Fruit fly (Drosophila melanogaster) whole organism, embryonic: ENCODE results near the gene CG4459.

Experiments
- ATbp ChIP-seq: fragments of 200-800 bp; sonication (Bioruptor generic); optimal IDR thresholded peaks from 2 replicates; lab custom pipeline; 2017; ENCODE audit warnings: missing biosample characterization, mild to moderate bottlenecking, missing genetic modification characterization, missing genetic modification reagents
- Asciz ChIP-seq: fragments of 200-800 bp; sonication (Bioruptor generic); optimal IDR thresholded peaks from 2 replicates; lab custom pipeline; 2017; ENCODE audit warnings: missing biosample characterization, mild to moderate bottlenecking, missing genetic modification characterization, missing genetic modification reagents
- B-H1 ChIP-seq: fragments of 200-800 bp; sonication (Bioruptor generic); IDR thresholded peaks from 3 replicates; pipeline ENCODE4 v1.3.6; 2022; ENCODE audit warnings: missing biosample characterization, missing genetic modification characterization
- CG10565 ChIP-seq: fragments of 200-800 bp; sonication (Bioruptor generic); optimal IDR thresholded peaks from 3 replicates; lab custom pipeline; 2016; ENCODE audit warnings: missing biosample characterization, mild to moderate bottlenecking, missing genetic modification characterization
- CG11504 ChIP-seq: fragments of 200-800 bp; sonication (Bioruptor generic); optimal IDR thresholded peaks from 3 replicates; lab custom pipeline; 2019; ENCODE audit warnings: missing biosample characterization, mild to moderate bottlenecking, missing genetic modification characterization, moderate library complexity
- CG11560 ChIP-seq: fragments of 200-800 bp; sonication (Bioruptor generic); IDR thresholded peaks from 3 replicates; pipeline ENCODE4 v1.3.6; 2022; ENCODE audit warnings: missing biosample characterization, missing genetic modification characterization
- CG13296 ChIP-seq: fragments of 200-800 bp; sonication (Bioruptor generic); optimal IDR thresholded peaks from 3 replicates; lab custom pipeline; 2018; ENCODE audit warnings: missing biosample characterization, mild to moderate bottlenecking, missing genetic modification characterization
- CG14014 ChIP-seq: fragments of 200-800 bp; sonication (Bioruptor generic); IDR thresholded peaks from 2 replicates; pipeline ENCODE4 v1.3.6; 2022; ENCODE audit warnings: missing biosample characterization, missing genetic modification characterization
- CG14710 ChIP-seq: fragments of 200-800 bp; sonication (Bioruptor generic); optimal IDR thresholded peaks from 3 replicates; lab custom pipeline; 2019; ENCODE audit warnings: missing biosample characterization, mild to moderate bottlenecking, missing genetic modification characterization, moderate library complexity
- CG17912 ChIP-seq: fragments of 200-800 bp; sonication (Bioruptor generic); optimal IDR thresholded peaks from 2 replicates; lab custom pipeline; 2018; ENCODE audit warnings: missing biosample characterization, mild to moderate bottlenecking, missing genetic modification characterization
- CG2120 ChIP-seq: fragments of 200-800 bp; sonication (Bioruptor generic); optimal IDR thresholded peaks from 3 replicates; lab custom pipeline; 2016; ENCODE audit warnings: missing biosample characterization, missing genetic modification characterization
- CG2202 ChIP-seq: fragments of 200-800 bp; sonication (Bioruptor generic); optimal IDR thresholded peaks from 2 replicates; lab custom pipeline; 2018; ENCODE audit warnings: missing biosample characterization, mild to moderate bottlenecking, missing genetic modification characterization
- CG32532 ChIP-seq: fragments of 200-800 bp; sonication (Bioruptor generic); IDR thresholded peaks from 2 replicates; pipeline ENCODE4 v1.3.6; 2022; ENCODE audit warnings: missing biosample characterization, missing genetic modification characterization
- CG6272 ChIP-seq: fragments of 200-800 bp; sonication (Bioruptor generic); IDR thresholded peaks from 2 replicates; pipeline ENCODE4 v1.3.6; 2022; ENCODE audit warnings: missing biosample characterization, missing genetic modification characterization
- CG8290 ChIP-seq, 3 experiments: fragments of 200-800 bp; sonication (Bioruptor generic); optimal IDR thresholded peaks; 2 replicates each; lab custom pipeline; 2016 to 2019; ENCODE audit warnings: missing biosample characterization in 3 of 3, missing genetic modification characterization in 3 of 3, mild to moderate bottlenecking in 2 of 3, moderate library complexity in 1 of 3
- CkIIα-i1 ChIP-seq: fragments of 200-800 bp; sonication (Bioruptor generic); IDR thresholded peaks from 2 replicates; pipeline ENCODE4 v1.3.6; 2022; ENCODE audit warnings: missing biosample characterization, missing genetic modification characterization
- D19B ChIP-seq: fragments of 200-800 bp; sonication (Bioruptor generic); optimal IDR thresholded peaks from 2 replicates; lab custom pipeline; 2017; ENCODE audit warnings: missing biosample characterization, mild to moderate bottlenecking, missing genetic modification characterization
- Dek ChIP-seq: fragments of 200-800 bp; sonication (Bioruptor generic); optimal IDR thresholded peaks from 3 replicates; lab custom pipeline; 2019; ENCODE audit warnings: missing biosample characterization, mild to moderate bottlenecking, missing genetic modification characterization, moderate library complexity
- Dp ChIP-seq: fragments of 200-800 bp; sonication (Bioruptor generic); optimal IDR thresholded peaks from 2 replicates; lab custom pipeline; 2018; ENCODE audit warnings: missing biosample characterization, mild to moderate bottlenecking, missing genetic modification characterization, moderate library complexity
- Elba2 ChIP-seq: fragments of 200-800 bp; sonication (Bioruptor generic); optimal IDR thresholded peaks from 3 replicates; lab custom pipeline; 2016; ENCODE audit warnings: missing biosample characterization, missing genetic modification characterization
- GATAe ChIP-seq: fragments of 200-800 bp; sonication (Bioruptor generic); conservative IDR thresholded peaks from 2 replicates; pipeline ENCODE4 v1.3.6; 2022; ENCODE audit warnings: missing biosample characterization, missing genetic modification characterization
- HmgZ ChIP-seq: fragments of 200-800 bp; sonication (Bioruptor generic); optimal IDR thresholded peaks from 2 replicates; lab custom pipeline; 2018; ENCODE audit warnings: missing biosample characterization, mild to moderate bottlenecking, missing genetic modification characterization
- Lim3 ChIP-seq: fragments of 200-800 bp; sonication (Bioruptor generic); IDR thresholded peaks from 2 replicates; pipeline ENCODE4 v1.3.6; 2022; ENCODE audit warnings: missing biosample characterization, missing genetic modification characterization
- MESR4 ChIP-seq: fragments of 200-800 bp; sonication (Bioruptor generic); optimal IDR thresholded peaks from 2 replicates; lab custom pipeline; 2018; ENCODE audit warnings: missing biosample characterization, mild to moderate bottlenecking, missing genetic modification characterization, moderate library complexity
- Med ChIP-seq: fragments of 200-800 bp; sonication (Bioruptor generic); peaks from one replicate; lab custom pipeline; 2016; ENCODE audit warnings: missing biosample characterization, missing genetic modification characterization, mild to moderate bottlenecking, inconsistent platforms, moderate library complexity
- Nf-YA ChIP-seq: fragments of 200-800 bp; sonication (Bioruptor generic); IDR thresholded peaks from 2 replicates; pipeline ENCODE4 v1.3.6; 2022; ENCODE audit warnings: missing biosample characterization, missing genetic modification characterization
- Spps ChIP-seq: fragments of 200-800 bp; sonication (Bioruptor generic); optimal IDR thresholded peaks from 2 replicates; lab custom pipeline; 2018; ENCODE audit warnings: missing biosample characterization, mild to moderate bottlenecking, missing genetic modification characterization
- TFAM ChIP-seq: fragments of 200-800 bp; sonication (Bioruptor generic); optimal IDR thresholded peaks from 2 replicates; lab custom pipeline; 2017; ENCODE audit warnings: missing biosample characterization, missing genetic modification characterization, inconsistent platforms
- Tbp ChIP-seq: fragments of >200 bp; optimal IDR thresholded peaks from 2 replicates; lab custom pipeline; 2018; ENCODE audit warnings: missing biosample characterization, missing genetic modification characterization
- bsh ChIP-seq, 2 experiments: fragments of 200-800 bp; sonication (Bioruptor generic); optimal IDR thresholded peaks; 2 replicates each; lab custom pipeline; 2017 to 2018; ENCODE audit warnings: mild to moderate bottlenecking in 2 of 2, missing biosample characterization in 2 of 2, missing genetic modification characterization in 2 of 2, moderate library complexity in 1 of 2
- chif ChIP-seq, 2 experiments: fragments of 200-800 bp; sonication (Bioruptor generic); optimal IDR thresholded peaks; 3 replicates each; lab custom pipeline; 2016; ENCODE audit warnings: missing biosample characterization in 2 of 2, missing genetic modification characterization in 2 of 2
- chinmo ChIP-seq: fragments of 200-800 bp; sonication (Bioruptor generic); IDR thresholded peaks from 4 replicates; pipeline ENCODE4 v1.3.6; 2022; ENCODE audit warnings: missing biosample characterization, missing genetic modification characterization; ENCODE audit not compliant: partially characterized antibody
- ci ChIP-seq: fragments of 200-800 bp; sonication (Bioruptor generic); IDR thresholded peaks from 3 replicates; pipeline ENCODE4 v1.3.6; 2022; ENCODE audit warnings: missing biosample characterization, missing genetic modification characterization
- dm ChIP-seq: fragments of 200-800 bp; sonication (Bioruptor generic); optimal IDR thresholded peaks from 3 replicates; lab custom pipeline; 2016; ENCODE audit warnings: missing biosample characterization, missing genetic modification characterization
- eyg ChIP-seq: fragments of 200-800 bp; sonication (Bioruptor generic); optimal IDR thresholded peaks from 3 replicates; lab custom pipeline; 2016; ENCODE audit warnings: missing biosample characterization, missing genetic modification characterization
- fd96Cb ChIP-seq: fragments of 200-800 bp; sonication (Bioruptor generic); optimal IDR thresholded peaks from 2 replicates; lab custom pipeline; 2018; ENCODE audit warnings: missing biosample characterization, mild to moderate bottlenecking, missing genetic modification characterization, moderate library complexity
- fru ChIP-seq: fragments of >200 bp; optimal IDR thresholded peaks from 2 replicates; lab custom pipeline; 2017
- h ChIP-seq: fragments of >200 bp; optimal IDR thresholded peaks from 2 replicates; lab custom pipeline; 2017
- insv ChIP-seq, 2 experiments: fragments of 200-800 bp; sonication (Bioruptor generic); optimal IDR thresholded peaks; 3 replicates each; lab custom pipeline; 2016 to 2018; ENCODE audit warnings: missing biosample characterization in 2 of 2, missing genetic modification characterization in 2 of 2
- lbe ChIP-seq: fragments of 200-800 bp; sonication (Bioruptor generic); optimal IDR thresholded peaks from 2 replicates; lab custom pipeline; 2016; ENCODE audit warnings: missing biosample characterization, mild to moderate bottlenecking, missing genetic modification characterization
- luna ChIP-seq: fragments of 200-800 bp; sonication (Bioruptor generic); optimal IDR thresholded peaks from 2 replicates; lab custom pipeline; 2016; ENCODE audit warnings: missing biosample characterization, missing genetic modification characterization
- mirr ChIP-seq: fragments of 200-800 bp; sonication (Bioruptor generic); optimal IDR thresholded peaks from 3 replicates; lab custom pipeline; 2018; ENCODE audit warnings: missing biosample characterization, mild to moderate bottlenecking, missing genetic modification characterization
- repo ChIP-seq: fragments of 200-800 bp; sonication (Bioruptor generic); optimal IDR thresholded peaks from 2 replicates; lab custom pipeline; 2016; ENCODE audit warnings: missing biosample characterization, missing genetic modification characterization
- schlank ChIP-seq: fragments of 200-800 bp; sonication (Bioruptor generic); optimal IDR thresholded peaks from 2 replicates; lab custom pipeline; 2018; ENCODE audit warnings: missing biosample characterization, mild to moderate bottlenecking, missing genetic modification characterization
- sd ChIP-seq: fragments of 200-800 bp; sonication (Bioruptor generic); optimal IDR thresholded peaks from 3 replicates; lab custom pipeline; 2018; ENCODE audit warnings: missing biosample characterization, mild to moderate bottlenecking, missing genetic modification characterization, moderate library complexity
- so ChIP-seq: fragments of 200-800 bp; sonication (Bioruptor generic); IDR thresholded peaks from 3 replicates; pipeline ENCODE4 v1.3.6; 2022; ENCODE audit warnings: missing biosample characterization, missing genetic modification characterization
- tin ChIP-seq: fragments of 200-800 bp; sonication (Bioruptor generic); optimal IDR thresholded peaks from 3 replicates; lab custom pipeline; 2016; ENCODE audit warnings: missing biosample characterization, missing genetic modification characterization
- toy ChIP-seq: fragments of 200-800 bp; sonication (Bioruptor generic); IDR thresholded peaks from 2 replicates; pipeline ENCODE4 v1.3.6; 2022; ENCODE audit warnings: missing biosample characterization, missing genetic modification characterization
- trem ChIP-seq: fragments of 200-800 bp; optimal IDR thresholded peaks from 3 replicates; lab custom pipeline; 2019; ENCODE audit warnings: missing biosample characterization, mild to moderate bottlenecking, missing genetic modification characterization, moderate library complexity
- yki ChIP-seq: fragments of >200 bp; optimal IDR thresholded peaks from 3 replicates; lab custom pipeline; 2018
- zf30C ChIP-seq: fragments of 200-800 bp; sonication (Bioruptor generic); optimal IDR thresholded peaks from 3 replicates; lab custom pipeline; 2018; ENCODE audit warnings: missing biosample characterization, mild to moderate bottlenecking, missing genetic modification characterization

The CG4459 gene

dm6 chr3R:19909541-19910182 lies 18.8 kb downstream of the CG4459 start:
- TF ChIP-seq Asciz (no peak), ATbp (no peak), dm (no peak), CG14014 (GFP tag; lab: Robert Waterston, UW) (no peak), Dek (tag; lab: Kevin White, UChicago) (no peak), CG10565 (GFP tag; lab: Kevin White, UChicago) (no peak), HmgZ (tag; lab: Kevin White, UChicago) (no peak), CG11560 (tag; lab: Robert Waterston, UW) (no peak), Spps (tag; lab: Kevin White, UChicago) (no peak), CG6272 (GFP tag; lab: Robert Waterston, UW) (no peak), insv (GFP tag; optimal IDR thresholded peaks at IDR 0.05; lab: Kevin White, UChicago) (no peak), yki (lab: Kevin White, UChicago) (no peak), CG32532 (GFP tag; lab: Robert Waterston, UW) (no peak), CG11504 (tag; lab: Kevin White, UChicago) (no peak), bsh (GFP tag; optimal IDR thresholded peaks at IDR 0.05; lab: Kevin White, UChicago) (no peak), repo (no peak), GATAe (GFP tag; lab: Robert Waterston, UW) (no peak; the same call in 1 of the 2 replicates), CG8290 (GFP tag; optimal IDR thresholded peaks at IDR 0.05; lab: Kevin White, UChicago) (no peak), CG8290 (tag; optimal IDR thresholded peaks at IDR 0.05; lab: Kevin White, UChicago) (no peak), CkIIα-i1 (GFP tag; lab: Robert Waterston, UW) (no peak), CG13296 (GFP tag; lab: Kevin White, UChicago) (no peak), h (lab: Kevin White, UChicago) (no peak), chinmo (GFP tag; lab: Robert Waterston, UW) (0 out of 4 replicates have a peak, but pooled peaks have one; percentile 13), chif (GFP tag; optimal IDR thresholded peaks at IDR 0.05; lab: Kevin White, UChicago) (no peak), Lim3 (GFP tag; lab: Robert Waterston, UW) (no peak), CG14710 (tag; lab: Kevin White, UChicago) (no peak), schlank (tag; lab: Kevin White, UChicago) (no peak), CG2120 (GFP tag; lab: Kevin White, UChicago) (no peak), MESR4 (GFP tag; lab: Kevin White, UChicago) (no peak), sd (peak; percentile 76), so (GFP tag; lab: Robert Waterston, UW) (no peak), zf30C (GFP tag; lab: Kevin White, UChicago) (no peak), toy (GFP tag; lab: Robert Waterston, UW) (no peak), TFAM (no peak), mirr (GFP tag; lab: Kevin White, UChicago) (peak; percentile 4), fd96Cb (no peak), luna (GFP tag; lab: Kevin White, UChicago) (no peak), Dp (GFP tag; lab: Kevin White, UChicago) (no peak), ci (peak; percentile 63; the same call in 1 of the 3 replicates), D19B (GFP tag; lab: Kevin White, UChicago) (no peak), lbe (no peak), tin (GFP tag; lab: Kevin White, UChicago) (no peak), CG2202 (no peak), Med (GFP tag; lab: Kevin White, UChicago) (peak; percentile 22), CG17912 (GFP tag; lab: Kevin White, UChicago) (no peak), Elba2 (GFP tag; lab: Kevin White, UChicago) (peak; percentile 76), eyg (GFP tag; lab: Kevin White, UChicago) (no peak), Nf-YA (GFP tag; lab: Robert Waterston, UW) (0 out of 2 replicates have a peak, but pooled peaks have one; percentile 7), Tbp (no peak), fru (lab: Kevin White, UChicago) (no peak), B-H1 (GFP tag; lab: Robert Waterston, UW) (no peak), trem (tag; lab: Kevin White, UChicago) (no peak)
